Fruit fly (Drosophila melanogaster): ENCODE results near the gene CG14826.

Gene CG14826

dm6 chr3L:7243775-7244438 lies 9.6 kb downstream of the CG14826 start, which contains the start of the genes mRpL50 and mei-P22 (continued):
- TF ChIP-seq Pdp1 (GFP tag; optimal IDR thresholded peaks at IDR 0.05) (peak in 1 of 2 experiments; percentile 89), az2 (GFP tag; optimal IDR thresholded peaks at IDR 0.05) (peak; percentile 17), CG1602 (GFP tag; optimal IDR thresholded peaks at IDR 0.05) (peak; percentile 5), CG9932 (GFP tag; IDR thresholded peaks at IDR 0.05) (peak; percentile 71), grau (tag; optimal IDR thresholded peaks at IDR 0.05) (peak; percentile 37), Oli (tag; optimal IDR thresholded peaks at IDR 0.05) (no peak), chn (GFP tag; optimal IDR thresholded peaks at IDR 0.05) (peak; percentile 2), CG8388 (GFP tag; optimal IDR thresholded peaks at IDR 0.05) (peak; percentile 15), lilli (GFP tag; optimal IDR thresholded peaks at IDR 0.05) (peak; percentile 9), vfl (GFP tag; optimal IDR thresholded peaks at IDR 0.05) (peak; percentile 2), sens (GFP tag) (peak; percentile 84), h (optimal IDR thresholded peaks at IDR 0.05) (no peak), MESR4 (GFP tag; optimal IDR thresholded peaks at IDR 0.05) (peak; percentile 61), CG17186 (GFP tag; optimal IDR thresholded peaks at IDR 0.05) (peak; percentile 97), phol (tag; optimal IDR thresholded peaks at IDR 0.05) (peak; percentile 45), Dll (GFP tag; IDR thresholded peaks at IDR 0.05; ENCODE audit: partially characterized antibody) (no peak), fu2 (GFP tag; optimal IDR thresholded peaks at IDR 0.05) (no peak), Doc3 (GFP tag; IDR thresholded peaks at IDR 0.05; ENCODE audit: partially characterized antibody) (no peak), CG3407 (GFP tag; optimal IDR thresholded peaks at IDR 0.05) (no peak), CG18476 (GFP tag; optimal IDR thresholded peaks at IDR 0.05) (peak; percentile 30), Hr78 (GFP tag; optimal IDR thresholded peaks at IDR 0.05) (no peak), row (GFP tag; IDR thresholded peaks at IDR 0.05) (peak; percentile 68), CG12155 (GFP tag; optimal IDR thresholded peaks at IDR 0.05) (peak; percentile 9), CG3281 (GFP tag; optimal IDR thresholded peaks at IDR 0.05) (no peak), CG14710 (tag; optimal IDR thresholded peaks at IDR 0.05) (peak; percentile 49), CG9817 (tag; optimal IDR thresholded peaks at IDR 0.05) (peak; percentile 27), CG43689 (GFP tag; IDR thresholded peaks at IDR 0.05) (no peak), CG3847 (GFP tag; IDR thresholded peaks at IDR 0.05) (peak; percentile 51), CG42726 (GFP tag; IDR thresholded peaks at IDR 0.05; ENCODE audit: partially characterized antibody) (peak; percentile 45; the same call in 1 of the 2 replicates), CG30020 (tag; optimal IDR thresholded peaks at IDR 0.05) (peak; percentile 50), mam (GFP tag; optimal IDR thresholded peaks at IDR 0.05) (peak; percentile 40), CG1603 (tag; optimal IDR thresholded peaks at IDR 0.05) (peak; percentile 64), CG9609 (GFP tag; optimal IDR thresholded peaks at IDR 0.05) (peak; percentile 5), CG2712 (tag; optimal IDR thresholded peaks at IDR 0.05) (peak; percentile 14), PHDP (tag; optimal IDR thresholded peaks at IDR 0.05) (peak; percentile 13), CG6791 (GFP tag; IDR thresholded peaks at IDR 0.05; ENCODE audit: partially characterized antibody) (0 out of 3 replicates have a peak, but pooled peaks have one; percentile 38), Nf-YC (tag; optimal IDR thresholded peaks at IDR 0.05) (peak; percentile 36), CG33213 (GFP tag; optimal IDR thresholded peaks at IDR 0.05) (peak; percentile 14), pzg (GFP tag; optimal IDR thresholded peaks at IDR 0.05) (peak; percentile 87), Sox102F (GFP tag; optimal IDR thresholded peaks at IDR 0.05) (peak; percentile 31), CG12659 (GFP tag; optimal IDR thresholded peaks at IDR 0.05) (peak; percentile 59), sug (tag; optimal IDR thresholded peaks at IDR 0.05) (peak; percentile 27), CG4424 (GFP tag; optimal IDR thresholded peaks at IDR 0.05) (peak; percentile 25), CG12391 (tag; optimal IDR thresholded peaks at IDR 0.05) (peak; percentile 47), nmo (GFP tag; optimal IDR thresholded peaks at IDR 0.05) (peak; percentile 35), CG4617 (GFP tag; optimal IDR thresholded peaks at IDR 0.05; ENCODE audit: borderline replicate concordance) (peak; percentile 74), CG13424 (tag; optimal IDR thresholded peaks at IDR 0.05) (peak; percentile 44), CG13624 (GFP tag; optimal IDR thresholded peaks at IDR 0.05) (peak; percentile 4), Dbx (GFP tag; IDR thresholded peaks at IDR 0.05) (no peak)

All from whole organism, embryonic.